Fruit fly (Drosophila melanogaster) whole organism, embryonic: Measurements from ENCODE around the gene phol.

Experiments used
- ATbp ChIP-seq: fragments of 200-800 bp; sonication (Bioruptor generic); optimal IDR thresholded peaks from 2 replicates; lab custom pipeline; 2017; ENCODE audit warnings: missing biosample characterization, mild to moderate bottlenecking, missing genetic modification characterization, missing genetic modification reagents
- Abd-B ChIP-seq: fragments of 200-800 bp; sonication (Bioruptor generic); optimal IDR thresholded peaks from 2 replicates; lab custom pipeline; 2018; ENCODE audit warnings: missing biosample characterization, mild to moderate bottlenecking, missing genetic modification characterization, moderate library complexity
- BEAF-32 ChIP-seq: fragments of 200-800 bp; sonication (Bioruptor generic); optimal IDR thresholded peaks from 3 replicates; lab custom pipeline; 2017; ENCODE audit warnings: missing biosample characterization, missing genetic modification characterization, mild to moderate bottlenecking, moderate library complexity, missing genetic modification reagents
- CG10654 ChIP-seq: fragments of 200-800 bp; sonication (Bioruptor generic); optimal IDR thresholded peaks from 2 replicates; lab custom pipeline; 2016; ENCODE audit warnings: missing biosample characterization, missing genetic modification characterization
- CG10979 ChIP-seq: fragments of 200-800 bp; sonication (Bioruptor generic); optimal IDR thresholded peaks from 2 replicates; lab custom pipeline; 2018; ENCODE audit warnings: missing biosample characterization, mild to moderate bottlenecking, missing genetic modification characterization, moderate library complexity
- CG11085 ChIP-seq: fragments of 200-800 bp; sonication (Bioruptor generic); IDR thresholded peaks from 2 replicates; pipeline ENCODE4 v1.3.6; 2022; ENCODE audit warnings: missing biosample characterization, missing genetic modification characterization
- CG11456 ChIP-seq: fragments of 200-800 bp; sonication (Bioruptor generic); IDR thresholded peaks from 3 replicates; pipeline ENCODE4 v1.3.6; 2022; ENCODE audit warnings: missing biosample characterization, missing genetic modification characterization
- CG12071 ChIP-seq: fragments of 200-800 bp; sonication (Bioruptor generic); optimal IDR thresholded peaks from 3 replicates; lab custom pipeline; 2018; ENCODE audit warnings: missing biosample characterization, mild to moderate bottlenecking, missing genetic modification characterization
- CG12104 ChIP-seq: fragments of 200-800 bp; sonication (Bioruptor generic); optimal IDR thresholded peaks from 3 replicates; lab custom pipeline; 2016; ENCODE audit warnings: missing biosample characterization, missing genetic modification characterization
- CG13624 ChIP-seq: fragments of 200-800 bp; sonication (Bioruptor generic); optimal IDR thresholded peaks from 2 replicates; lab custom pipeline; 2016; ENCODE audit warnings: missing biosample characterization, missing genetic modification characterization
- CG14050 ChIP-seq: fragments of 200-800 bp; sonication (Bioruptor generic); IDR thresholded peaks from 3 replicates; pipeline ENCODE4 v1.3.6; 2022; ENCODE audit warnings: missing biosample characterization, missing genetic modification characterization
- CG15479 ChIP-seq: fragments of 200-800 bp; sonication (Bioruptor generic); optimal IDR thresholded peaks from 3 replicates; lab custom pipeline; 2019; ENCODE audit warnings: missing biosample characterization, mild to moderate bottlenecking, missing genetic modification characterization, moderate library complexity
- CG18262 ChIP-seq: fragments of 200-800 bp; optimal IDR thresholded peaks from 3 replicates; lab custom pipeline; 2019; ENCODE audit warnings: missing biosample characterization, mild to moderate bottlenecking, missing genetic modification characterization, moderate library complexity
- CG2116 ChIP-seq: fragments of 200-800 bp; sonication (Bioruptor generic); optimal IDR thresholded peaks from 3 replicates; lab custom pipeline; 2018; ENCODE audit warnings: missing biosample characterization, mild to moderate bottlenecking, missing genetic modification characterization
- CG2678 ChIP-seq: fragments of 200-800 bp; sonication (Bioruptor generic); optimal IDR thresholded peaks from 3 replicates; lab custom pipeline; 2019; ENCODE audit warnings: missing biosample characterization, mild to moderate bottlenecking, missing genetic modification characterization, moderate library complexity
- CG2875 ChIP-seq: fragments of 200-800 bp; sonication (Bioruptor generic); optimal IDR thresholded peaks from 2 replicates; lab custom pipeline; 2017; ENCODE audit warnings: missing biosample characterization, mild to moderate bottlenecking, missing genetic modification characterization, missing genetic modification reagents
- CG33557 ChIP-seq: fragments of 200-800 bp; sonication (Bioruptor generic); optimal IDR thresholded peaks from 2 replicates; lab custom pipeline; 2019; ENCODE audit warnings: missing biosample characterization, mild to moderate bottlenecking, missing genetic modification characterization, moderate library complexity
- CG6689 ChIP-seq: fragments of 200-800 bp; sonication (Bioruptor generic); IDR thresholded peaks from 2 replicates; pipeline ENCODE4 v1.3.6; 2022; ENCODE audit warnings: missing biosample characterization, missing genetic modification characterization
- CG6854 ChIP-seq: fragments of 200-800 bp; sonication (Bioruptor generic); optimal IDR thresholded peaks from 3 replicates; lab custom pipeline; 2017; ENCODE audit warnings: missing biosample characterization, mild to moderate bottlenecking, missing genetic modification characterization
- Deaf1 ChIP-seq: fragments of 200-800 bp; optimal IDR thresholded peaks from 3 replicates; lab custom pipeline; 2019; ENCODE audit warnings: missing biosample characterization, mild to moderate bottlenecking, missing genetic modification characterization, moderate library complexity
- Dref ChIP-seq: fragments of 200-800 bp; sonication (Bioruptor generic); IDR thresholded peaks from 2 replicates; pipeline ENCODE4 v1.3.6; 2022; ENCODE audit warnings: missing biosample characterization, missing genetic modification characterization
- Ets97D ChIP-seq: fragments of 200-800 bp; sonication (Bioruptor generic); optimal IDR thresholded peaks from 3 replicates; lab custom pipeline; 2016; ENCODE audit warnings: missing biosample characterization, missing genetic modification characterization
- HLHmδ ChIP-seq: fragments of 200-800 bp; sonication (Bioruptor generic); optimal IDR thresholded peaks from 2 replicates; lab custom pipeline; 2018; ENCODE audit warnings: missing biosample characterization, mild to moderate bottlenecking, missing genetic modification characterization, moderate library complexity
- Hand ChIP-seq: fragments of 200-800 bp; sonication (Bioruptor generic); optimal IDR thresholded peaks from 2 replicates; lab custom pipeline; 2017; ENCODE audit warnings: mild to moderate bottlenecking, missing biosample characterization, missing genetic modification reagents, missing genetic modification characterization
- HmgD ChIP-seq: fragments of 200-800 bp; sonication (Bioruptor generic); optimal IDR thresholded peaks from 3 replicates; lab custom pipeline; 2016; ENCODE audit warnings: missing biosample characterization, missing genetic modification characterization
- Lim3 ChIP-seq: fragments of 200-800 bp; sonication (Bioruptor generic); IDR thresholded peaks from 2 replicates; pipeline ENCODE4 v1.3.6; 2022; ENCODE audit warnings: missing biosample characterization, missing genetic modification characterization
- Mes4 ChIP-seq: fragments of 200-800 bp; sonication (Bioruptor generic); optimal IDR thresholded peaks from 2 replicates; lab custom pipeline; 2016; ENCODE audit warnings: missing biosample characterization, missing genetic modification characterization
- Myb ChIP-seq: fragments of 200-800 bp; sonication (Bioruptor generic); optimal IDR thresholded peaks from 2 replicates; lab custom pipeline; 2016; ENCODE audit warnings: missing biosample characterization, missing genetic modification characterization
- Scr ChIP-seq: fragments of 200-800 bp; sonication (Bioruptor generic); IDR thresholded peaks from 2 replicates; pipeline ENCODE4 v1.3.6; 2022; ENCODE audit warnings: missing biosample characterization, missing genetic modification characterization; ENCODE audit not compliant: partially characterized antibody
- aop ChIP-seq: fragments of 200-800 bp; sonication (Bioruptor generic); IDR thresholded peaks from 2 replicates; pipeline ENCODE4 v1.3.6; 2022; ENCODE audit warnings: missing biosample characterization, missing genetic modification characterization
- ap ChIP-seq: fragments of 200-800 bp; sonication (Bioruptor generic); IDR thresholded peaks from 2 replicates; pipeline ENCODE4 v1.3.6; 2022; ENCODE audit warnings: missing biosample characterization, missing genetic modification characterization
- cwo ChIP-seq: fragments of 200-800 bp; sonication (Bioruptor generic); optimal IDR thresholded peaks from 3 replicates; lab custom pipeline; 2017; ENCODE audit warnings: missing biosample characterization, missing genetic modification characterization, mild to moderate bottlenecking, moderate library complexity, missing genetic modification reagents
- dimm ChIP-seq: fragments of 200-800 bp; sonication (Bioruptor generic); IDR thresholded peaks from 2 replicates; pipeline ENCODE4 v1.3.6; 2022; ENCODE audit warnings: missing biosample characterization, missing genetic modification characterization
- dmrt11E ChIP-seq: fragments of 200-800 bp; sonication (Bioruptor generic); optimal IDR thresholded peaks from 3 replicates; lab custom pipeline; 2018; ENCODE audit warnings: missing biosample characterization, mild to moderate bottlenecking, missing genetic modification characterization, moderate library complexity
- dmrt99B ChIP-seq: fragments of 200-800 bp; sonication (Bioruptor generic); optimal IDR thresholded peaks from 2 replicates; lab custom pipeline; 2018; ENCODE audit warnings: missing biosample characterization, mild to moderate bottlenecking, missing genetic modification characterization, moderate library complexity
- fd64A ChIP-seq: fragments of 200-800 bp; sonication (Bioruptor generic); optimal IDR thresholded peaks from 3 replicates; lab custom pipeline; 2018; ENCODE audit warnings: missing biosample characterization, mild to moderate bottlenecking, missing genetic modification characterization
- gfzf ChIP-seq: fragments of 200-800 bp; sonication (Bioruptor generic); optimal IDR thresholded peaks from 2 replicates; lab custom pipeline; 2016; ENCODE audit warnings: missing biosample characterization, mild to moderate bottlenecking, missing genetic modification characterization, moderate library complexity
- grau ChIP-seq: fragments of 200-800 bp; optimal IDR thresholded peaks from 3 replicates; lab custom pipeline; 2019; ENCODE audit warnings: missing biosample characterization, mild to moderate bottlenecking, missing genetic modification characterization, moderate library complexity
- klu ChIP-seq: fragments of 200-800 bp; sonication (Bioruptor generic); IDR thresholded peaks from 2 replicates; pipeline ENCODE4 v1.3.6; 2022; ENCODE audit warnings: missing biosample characterization, missing genetic modification characterization
- lola ChIP-seq, 3 experiments: fragments of >200 bp in 2 of 3; fragments of 200-800 bp in 1 of 3; sonication (Bioruptor generic) in 1 of 3; optimal IDR thresholded peaks; 2 replicates each; lab custom pipeline; 2017 to 2019; ENCODE audit warnings: missing biosample characterization in 3 of 3, missing genetic modification characterization in 3 of 3, mild to moderate bottlenecking in 1 of 3, moderate library complexity in 1 of 3
- pan ChIP-seq, 4 experiments: fragments of >200 bp in 3 of 4; fragments of 200-800 bp in 1 of 4; sonication (Bioruptor generic) in 1 of 4; optimal IDR thresholded peaks in 3 of 4; IDR thresholded peaks in 1 of 4; 2 replicates each; pipeline versions ENCODE4 v1.3.6 to Lab custom; 2017 to 2022; ENCODE audit warnings: missing biosample characterization in 2 of 4, missing genetic modification characterization in 2 of 4, mixed read lengths in 1 of 4
- phol ChIP-seq: fragments of 200-800 bp; sonication (Bioruptor generic); optimal IDR thresholded peaks from 3 replicates; lab custom pipeline; 2018; ENCODE audit warnings: missing biosample characterization, mild to moderate bottlenecking, missing genetic modification characterization, moderate library complexity
- repo ChIP-seq: fragments of 200-800 bp; sonication (Bioruptor generic); optimal IDR thresholded peaks from 2 replicates; lab custom pipeline; 2016; ENCODE audit warnings: missing biosample characterization, missing genetic modification characterization
- ro ChIP-seq: fragments of 200-800 bp; sonication (Bioruptor generic); IDR thresholded peaks from 2 replicates; pipeline ENCODE4 v1.3.6; 2022; ENCODE audit warnings: missing biosample characterization, missing genetic modification characterization
- row ChIP-seq: fragments of 200-800 bp; sonication (Bioruptor generic); IDR thresholded peaks from 3 replicates; pipeline ENCODE4 v1.3.6; 2022; ENCODE audit warnings: missing biosample characterization, missing genetic modification characterization
- schlank ChIP-seq: fragments of 200-800 bp; sonication (Bioruptor generic); optimal IDR thresholded peaks from 2 replicates; lab custom pipeline; 2018; ENCODE audit warnings: missing biosample characterization, mild to moderate bottlenecking, missing genetic modification characterization
- shn ChIP-seq: fragments of 200-800 bp; sonication (Bioruptor generic); optimal IDR thresholded peaks from 3 replicates; lab custom pipeline; 2016; ENCODE audit warnings: missing biosample characterization, missing genetic modification characterization
- tap ChIP-seq: fragments of 200-800 bp; optimal IDR thresholded peaks from 3 replicates; lab custom pipeline; 2019; ENCODE audit warnings: missing biosample characterization, mild to moderate bottlenecking, missing genetic modification characterization, moderate library complexity

Gene phol

DNA sequence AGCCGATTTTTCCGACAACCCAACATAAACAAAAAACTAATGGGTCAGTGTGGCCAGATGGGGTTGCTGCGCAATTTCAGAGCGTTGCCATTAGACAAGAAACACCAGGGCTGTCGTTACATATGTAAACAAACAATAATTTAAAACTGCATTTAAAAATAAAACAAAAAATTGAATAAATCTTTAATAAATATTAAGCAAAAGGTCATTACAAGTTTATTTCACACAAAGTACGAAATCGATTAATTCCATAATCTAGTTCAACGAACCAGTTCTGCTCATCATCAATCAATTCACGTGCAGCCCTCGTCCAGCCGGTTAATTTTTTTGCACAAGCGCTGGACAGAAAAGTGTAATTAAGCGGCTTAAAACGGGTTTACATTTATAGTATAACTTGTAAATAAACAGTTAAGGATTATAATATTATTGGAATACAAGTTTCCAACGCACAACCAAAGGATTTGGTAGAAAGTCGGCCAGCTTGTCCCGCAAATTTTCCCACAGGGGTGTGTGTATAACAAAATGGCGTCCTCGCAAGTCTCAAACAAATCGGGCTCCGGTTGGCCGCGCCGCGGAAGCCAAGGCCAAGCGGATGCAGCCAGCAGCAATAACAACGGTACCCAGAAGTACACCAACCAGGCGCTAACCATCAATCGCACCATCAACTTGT, 45.2 kb downstream of the phol start, which contains the start of the genes CG4022 and Cpsf5 (continued):
- TF ChIP-seq gfzf (GFP tag; lab: Kevin White, UChicago) (peak; percentile 71), Myb (GFP tag; lab: Kevin White, UChicago) (peak; percentile 44), ap (GFP tag; lab: Robert Waterston, UW) (peak; percentile 56), repo (GFP tag; lab: Kevin White, UChicago) (peak; percentile 2), klu (GFP tag; lab: Robert Waterston, UW) (peak; percentile 77), CG2116 (peak; percentile 83), Mes4 (GFP tag; lab: Kevin White, UChicago) (peak; percentile 32), aop (no peak), CG15479 (GFP tag; lab: Kevin White, UChicago) (peak; percentile 66), Ets97D (peak; percentile 63), CG6689 (GFP tag; lab: Robert Waterston, UW) (peak; percentile 79), CG2678 (tag; lab: Kevin White, UChicago) (peak; percentile 85), dmrt99B (tag; lab: Kevin White, UChicago) (no peak), CG13624 (GFP tag; lab: Kevin White, UChicago) (peak; percentile 60), fd64A (GFP tag; lab: Kevin White, UChicago) (no peak), lola (GFP tag; optimal IDR thresholded peaks at IDR 0.05; lab: Kevin White, UChicago) (peak in 1 of 3 experiments; percentile 84), CG6854 (no peak), Scr (GFP tag; lab: Robert Waterston, UW) (peak; percentile 41; the same call in 1 of the 2 replicates), dimm (GFP tag; lab: Robert Waterston, UW) (no peak; the same call in 1 of the 2 replicates), Deaf1 (tag; lab: Kevin White, UChicago) (peak; percentile 60), BEAF-32 (GFP tag; lab: Kevin White, UChicago) (peak; percentile 52), ro (no peak), HLHmδ (GFP tag; lab: Kevin White, UChicago) (no peak), Dref (GFP tag; lab: Robert Waterston, UW) (peak; percentile 48), Hand (GFP tag; lab: Kevin White, UChicago) (peak; percentile 55), Abd-B (peak; percentile 86), CG10979 (tag; lab: Kevin White, UChicago) (peak; percentile 74), phol (tag; lab: Kevin White, UChicago) (peak; percentile 94), tap (tag; lab: Kevin White, UChicago) (peak; percentile 81), CG18262 (tag; lab: Kevin White, UChicago) (peak; percentile 84), CG11456 (peak; percentile 78; the same call in 2 of the 3 replicates), cwo (GFP tag; lab: Kevin White, UChicago) (peak; percentile 58), CG10654 (peak; percentile 80), CG14050 (GFP tag; lab: Robert Waterston, UW) (peak; percentile 74), pan (optimal IDR thresholded peaks at IDR 0.05; lab: Kevin White, UChicago) (no peak), pan (GFP tag; optimal IDR thresholded peaks at IDR 0.05 in 1 of 2, IDR thresholded peaks at IDR 0.05 in 1 of 2) (peak in 1 of 2 experiments; percentile 86), shn (GFP tag; lab: Kevin White, UChicago) (peak; percentile 44), schlank (tag; lab: Kevin White, UChicago) (peak; percentile 63), CG11085 (GFP tag; lab: Robert Waterston, UW) (peak; percentile 56; the same call in 1 of the 2 replicates), CG12104 (GFP tag; lab: Kevin White, UChicago) (peak; percentile 85), dmrt11E (peak; percentile 86), CG2875 (GFP tag; lab: Kevin White, UChicago) (peak; percentile 47), CG33557 (peak; percentile 86), row (GFP tag; lab: Robert Waterston, UW) (peak; percentile 95), ATbp (GFP tag; lab: Kevin White, UChicago) (peak; percentile 62), grau (tag; lab: Kevin White, UChicago) (peak; percentile 86), HmgD (GFP tag; lab: Kevin White, UChicago) (no peak), Lim3 (no peak), CG12071 (GFP tag; lab: Kevin White, UChicago) (peak; percentile 27)
